Fruit fly (Drosophila melanogaster) whole organism, embryonic: Measurements from ENCODE around the gene CG13096.

Experiments used
- Awh ChIP-seq: fragments of 200-800 bp; sonication (Bioruptor generic); IDR thresholded peaks from 2 replicates; pipeline ENCODE4, ENCODE4 v1.3.6; 2022; ENCODE audit warnings: missing biosample characterization, missing genetic modification characterization
- BEAF-32 ChIP-seq: fragments of 200-800 bp; sonication (Bioruptor generic); optimal IDR thresholded peaks from 3 replicates; lab custom pipeline; 2017; ENCODE audit warnings: missing biosample characterization, missing genetic modification characterization, mild to moderate bottlenecking, moderate library complexity, missing genetic modification reagents
- Bdp1 ChIP-seq: fragments of 200-800 bp; sonication (Bioruptor generic); optimal IDR thresholded peaks from 3 replicates; lab custom pipeline; 2016; ENCODE audit warnings: missing biosample characterization, missing genetic modification characterization
- CG10565 ChIP-seq: fragments of 200-800 bp; sonication (Bioruptor generic); optimal IDR thresholded peaks from 3 replicates; lab custom pipeline; 2016; ENCODE audit warnings: missing biosample characterization, mild to moderate bottlenecking, missing genetic modification characterization
- CG10654 ChIP-seq: fragments of 200-800 bp; sonication (Bioruptor generic); optimal IDR thresholded peaks from 2 replicates; lab custom pipeline; 2016; ENCODE audit warnings: missing biosample characterization, missing genetic modification characterization
- CG14860 ChIP-seq: fragments of 200-800 bp; sonication (Bioruptor generic); IDR thresholded peaks from 3 replicates; pipeline ENCODE4 v1.3.6; 2022; ENCODE audit warnings: missing biosample characterization, missing genetic modification characterization; ENCODE audit not compliant: partially characterized antibody
- CG15696 ChIP-seq: fragments of 200-800 bp; sonication (Bioruptor generic); optimal IDR thresholded peaks from 2 replicates; lab custom pipeline; 2019; ENCODE audit warnings: missing biosample characterization, mild to moderate bottlenecking, missing genetic modification characterization, moderate library complexity
- CG17328 ChIP-seq: fragments of 200-800 bp; sonication (Bioruptor generic); IDR thresholded peaks from 2 replicates; pipeline ENCODE4 v1.3.6; 2022; ENCODE audit warnings: missing biosample characterization, missing genetic modification characterization
- CG17361 ChIP-seq: fragments of 200-800 bp; sonication (Bioruptor generic); IDR thresholded peaks from 3 replicates; pipeline ENCODE4 v1.3.6; 2022; ENCODE audit warnings: missing biosample characterization, missing genetic modification characterization
- CG17568 ChIP-seq: fragments of 200-800 bp; sonication (Bioruptor generic); optimal IDR thresholded peaks from 2 replicates; lab custom pipeline; 2018; ENCODE audit warnings: missing biosample characterization, mild to moderate bottlenecking, missing genetic modification characterization, moderate library complexity
- CG1832 ChIP-seq: fragments of 200-800 bp; sonication (Bioruptor generic); optimal IDR thresholded peaks from 2 replicates; lab custom pipeline; 2017; ENCODE audit warnings: missing biosample characterization, mild to moderate bottlenecking, missing genetic modification characterization, inconsistent platforms
- CG2129 ChIP-seq: fragments of 200-800 bp; sonication (Bioruptor generic); IDR thresholded peaks from 2 replicates; pipeline ENCODE4 v1.3.6; 2022; ENCODE audit warnings: missing biosample characterization, missing genetic modification characterization; ENCODE audit not compliant: partially characterized antibody
- CG32532 ChIP-seq: fragments of 200-800 bp; sonication (Bioruptor generic); IDR thresholded peaks from 2 replicates; pipeline ENCODE4 v1.3.6; 2022; ENCODE audit warnings: missing biosample characterization, missing genetic modification characterization
- CG34422 ChIP-seq: fragments of 200-800 bp; sonication (Bioruptor generic); IDR thresholded peaks from 3 replicates; pipeline ENCODE4 v1.3.6; 2022; ENCODE audit warnings: missing biosample characterization, missing genetic modification characterization
- CG42726 ChIP-seq: fragments of 200-800 bp; sonication (Bioruptor generic); IDR thresholded peaks from 2 replicates; pipeline ENCODE4 v1.3.6; 2022; ENCODE audit warnings: missing biosample characterization, missing genetic modification characterization; ENCODE audit not compliant: partially characterized antibody
- CG4360 ChIP-seq: fragments of 200-800 bp; sonication (Bioruptor generic); IDR thresholded peaks from 2 replicates; pipeline ENCODE4 v1.3.6; 2022; ENCODE audit warnings: missing biosample characterization, missing genetic modification characterization
- CG6791 ChIP-seq: fragments of 200-800 bp; sonication (Bioruptor generic); IDR thresholded peaks from 3 replicates; pipeline ENCODE4 v1.3.6; 2022; ENCODE audit warnings: missing biosample characterization, missing genetic modification characterization; ENCODE audit not compliant: partially characterized antibody
- CG8281 ChIP-seq: fragments of 200-800 bp; sonication (Bioruptor generic); optimal IDR thresholded peaks from 2 replicates; lab custom pipeline; 2018; ENCODE audit warnings: missing biosample characterization, mild to moderate bottlenecking, missing genetic modification characterization, moderate library complexity
- CG8944 ChIP-seq: fragments of 200-800 bp; sonication (Bioruptor generic); optimal IDR thresholded peaks from 3 replicates; lab custom pipeline; 2016; ENCODE audit warnings: missing biosample characterization, missing genetic modification characterization
- CkIIα-i1 ChIP-seq: fragments of 200-800 bp; sonication (Bioruptor generic); IDR thresholded peaks from 2 replicates; pipeline ENCODE4 v1.3.6; 2022; ENCODE audit warnings: missing biosample characterization, missing genetic modification characterization
- Deaf1 ChIP-seq: fragments of 200-800 bp; optimal IDR thresholded peaks from 3 replicates; lab custom pipeline; 2019; ENCODE audit warnings: missing biosample characterization, mild to moderate bottlenecking, missing genetic modification characterization, moderate library complexity
- Ets97D ChIP-seq: fragments of 200-800 bp; sonication (Bioruptor generic); optimal IDR thresholded peaks from 3 replicates; lab custom pipeline; 2016; ENCODE audit warnings: missing biosample characterization, missing genetic modification characterization
- Max ChIP-seq: fragments of 200-800 bp; sonication (Bioruptor generic); optimal IDR thresholded peaks from 2 replicates; lab custom pipeline; 2016; ENCODE audit warnings: missing biosample characterization, mild to moderate bottlenecking, missing genetic modification characterization
- Nf-YB ChIP-seq: fragments of 200-800 bp; sonication (Bioruptor generic); optimal IDR thresholded peaks from 3 replicates; lab custom pipeline; 2019; ENCODE audit warnings: missing biosample characterization, mild to moderate bottlenecking, missing genetic modification characterization, moderate library complexity
- Poxn ChIP-seq: fragments of 200-800 bp; sonication (Bioruptor generic); IDR thresholded peaks from 2 replicates; pipeline ENCODE4 v1.3.6; 2022; ENCODE audit warnings: missing biosample characterization, missing genetic modification characterization
- Rfx ChIP-seq: fragments of 200-800 bp; sonication (Bioruptor generic); IDR thresholded peaks from 2 replicates; pipeline ENCODE4 v1.3.6; 2022; ENCODE audit warnings: missing biosample characterization, missing genetic modification characterization
- Trl ChIP-seq, 3 experiments: fragments of >200 bp in 2 of 3; fragments of 200-800 bp in 1 of 3; sonication (Bioruptor generic) in 1 of 3; optimal IDR thresholded peaks; 2 replicates in 1 of 3; 3 replicates in 2 of 3; lab custom pipeline; 2016 to 2017; ENCODE audit warnings: missing biosample characterization in 1 of 3, missing genetic modification characterization in 1 of 3
- Xbp1 ChIP-seq: fragments of 200-800 bp; sonication (Bioruptor generic); optimal IDR thresholded peaks from 3 replicates; lab custom pipeline; 2016; ENCODE audit warnings: missing biosample characterization, mild to moderate bottlenecking, missing genetic modification characterization
- chm ChIP-seq: fragments of 200-800 bp; sonication (Bioruptor generic); IDR thresholded peaks from 2 replicates; pipeline ENCODE4 v1.3.6; 2022; ENCODE audit warnings: missing biosample characterization, missing genetic modification characterization
- cwo ChIP-seq: fragments of 200-800 bp; sonication (Bioruptor generic); optimal IDR thresholded peaks from 3 replicates; lab custom pipeline; 2017; ENCODE audit warnings: missing biosample characterization, missing genetic modification characterization, mild to moderate bottlenecking, moderate library complexity, missing genetic modification reagents
- dmrt99B ChIP-seq: fragments of 200-800 bp; sonication (Bioruptor generic); optimal IDR thresholded peaks from 2 replicates; lab custom pipeline; 2018; ENCODE audit warnings: missing biosample characterization, mild to moderate bottlenecking, missing genetic modification characterization, moderate library complexity
- dpn ChIP-seq, 2 experiments: fragments of 200-800 bp; sonication (Bioruptor generic); optimal IDR thresholded peaks; 3 replicates each; lab custom pipeline; 2016; ENCODE audit warnings: missing biosample characterization in 2 of 2, missing genetic modification characterization in 2 of 2
- emc ChIP-seq: fragments of 200-800 bp; sonication (Bioruptor generic); optimal IDR thresholded peaks from 2 replicates; lab custom pipeline; 2016; ENCODE audit warnings: missing biosample characterization, missing genetic modification characterization
- grn ChIP-seq: fragments of 200-800 bp; sonication (Bioruptor generic); optimal IDR thresholded peaks from 3 replicates; lab custom pipeline; 2017; ENCODE audit warnings: missing biosample characterization, missing genetic modification characterization
- jumu ChIP-seq: fragments of 200-800 bp; sonication (Bioruptor generic); optimal IDR thresholded peaks from 3 replicates; lab custom pipeline; 2016; ENCODE audit warnings: missing biosample characterization, missing genetic modification characterization
- kni ChIP-seq: fragments of 200-800 bp; sonication (Bioruptor generic); optimal IDR thresholded peaks from 3 replicates; lab custom pipeline; 2017; ENCODE audit warnings: mild to moderate bottlenecking, missing biosample characterization, missing genetic modification reagents, missing genetic modification characterization
- lov ChIP-seq, 2 experiments: fragments of 200-800 bp in 1 of 2; fragments of >200 bp in 1 of 2; sonication (Bioruptor generic) in 1 of 2; IDR thresholded peaks in 1 of 2; optimal IDR thresholded peaks in 1 of 2; 2 replicates in 1 of 2; 3 replicates in 1 of 2; pipeline versions ENCODE4 v1.3.6 to Lab custom; 2017 to 2022; ENCODE audit warnings: missing biosample characterization in 1 of 2, missing genetic modification characterization in 1 of 2
- mld ChIP-seq: fragments of 200-800 bp; sonication (Bioruptor generic); IDR thresholded peaks from 3 replicates; pipeline ENCODE4 v1.3.6; 2022; ENCODE audit warnings: missing biosample characterization, missing genetic modification characterization; ENCODE audit not compliant: partially characterized antibody
- pan ChIP-seq, 4 experiments: fragments of >200 bp in 3 of 4; fragments of 200-800 bp in 1 of 4; sonication (Bioruptor generic) in 1 of 4; optimal IDR thresholded peaks in 3 of 4; IDR thresholded peaks in 1 of 4; 2 replicates each; pipeline versions ENCODE4 v1.3.6 to Lab custom; 2017 to 2022; ENCODE audit warnings: missing biosample characterization in 2 of 4, missing genetic modification characterization in 2 of 4, mixed read lengths in 1 of 4
- prd ChIP-seq, 3 experiments: fragments of >200 bp in 2 of 3; fragments of 200-800 bp in 1 of 3; sonication (Bioruptor generic) in 1 of 3; optimal IDR thresholded peaks in 2 of 3; IDR thresholded peaks in 1 of 3; 2 replicates in 2 of 3; 3 replicates in 1 of 3; pipeline versions ENCODE4 v1.3.6 to Lab custom; 2017 to 2022; ENCODE audit warnings: missing biosample characterization in 1 of 3, missing genetic modification characterization in 1 of 3
- repo ChIP-seq: fragments of 200-800 bp; sonication (Bioruptor generic); optimal IDR thresholded peaks from 2 replicates; lab custom pipeline; 2016; ENCODE audit warnings: missing biosample characterization, missing genetic modification characterization
- schlank ChIP-seq: fragments of 200-800 bp; sonication (Bioruptor generic); optimal IDR thresholded peaks from 2 replicates; lab custom pipeline; 2018; ENCODE audit warnings: missing biosample characterization, mild to moderate bottlenecking, missing genetic modification characterization
- slbo ChIP-seq: fragments of 200-800 bp; sonication (Bioruptor generic); IDR thresholded peaks from 2 replicates; pipeline ENCODE4 v1.3.6; 2022; ENCODE audit warnings: missing biosample characterization, missing genetic modification characterization
- sqz ChIP-seq: fragments of 200-800 bp; sonication (Bioruptor generic); optimal IDR thresholded peaks from 3 replicates; lab custom pipeline; 2018; ENCODE audit warnings: missing biosample characterization, mild to moderate bottlenecking, missing genetic modification characterization
- tll ChIP-seq, 2 experiments: fragments of 200-800 bp in 1 of 2; fragments of >200 bp in 1 of 2; sonication (Bioruptor generic) in 1 of 2; optimal IDR thresholded peaks; 2 replicates each; lab custom pipeline; 2017 to 2019; ENCODE audit warnings: missing biosample characterization in 2 of 2, missing genetic modification characterization in 2 of 2, mild to moderate bottlenecking in 1 of 2, moderate library complexity in 1 of 2
- unpg ChIP-seq: fragments of 200-800 bp; sonication (Bioruptor generic); optimal IDR thresholded peaks from 3 replicates; lab custom pipeline; 2018; ENCODE audit warnings: missing biosample characterization, mild to moderate bottlenecking, missing genetic modification characterization, moderate library complexity
- wor ChIP-seq: fragments of 200-800 bp; sonication (Bioruptor generic); IDR thresholded peaks from 2 replicates; pipeline ENCODE4 v1.3.6; 2022; ENCODE audit warnings: missing biosample characterization, missing genetic modification characterization
- yki ChIP-seq: fragments of >200 bp; optimal IDR thresholded peaks from 3 replicates; lab custom pipeline; 2018
- zen ChIP-seq: fragments of 200-800 bp; sonication (Bioruptor generic); optimal IDR thresholded peaks from 3 replicates; lab custom pipeline; 2018; ENCODE audit warnings: missing biosample characterization, mild to moderate bottlenecking, missing genetic modification characterization, moderate library complexity
- zf30C ChIP-seq: fragments of 200-800 bp; sonication (Bioruptor generic); optimal IDR thresholded peaks from 3 replicates; lab custom pipeline; 2018; ENCODE audit warnings: missing biosample characterization, mild to moderate bottlenecking, missing genetic modification characterization

The CG13096 gene

DNA sequence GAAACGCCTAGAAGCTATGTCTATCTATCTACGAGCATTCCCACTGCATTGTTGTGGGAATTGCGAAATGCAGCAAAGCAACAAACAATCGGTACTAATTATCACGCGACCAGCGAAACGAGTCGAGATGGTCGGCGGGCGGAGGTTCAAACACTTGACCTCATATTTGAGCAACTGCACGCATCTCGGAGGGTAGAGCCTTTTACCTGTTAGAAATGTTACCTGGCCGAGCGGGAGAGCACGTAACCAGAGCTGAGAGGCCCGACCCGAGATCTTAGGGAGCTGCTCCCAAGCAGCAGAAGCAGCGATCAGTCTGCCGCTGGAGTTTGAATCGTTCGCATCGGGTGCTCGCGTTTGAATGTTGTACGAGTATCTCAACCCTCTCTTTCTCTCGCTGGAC lies 33.3 kb downstream of the CG13096 start (continued):
- TF ChIP-seq sqz (GFP tag; lab: Kevin White, UChicago) (no peak), CG14860 (no peak; the same call in 2 of the 3 replicates), Xbp1 (no peak), CG17328 (0 out of 2 replicates have a peak, but pooled peaks have one; percentile 12), grn (GFP tag; lab: Kevin White, UChicago) (no peak), CG10654 (GFP tag; lab: Kevin White, UChicago) (no peak), CG17568 (GFP tag; lab: Kevin White, UChicago) (no peak), Awh (peak; percentile 19; the same call in 1 of the 2 replicates), tll (GFP tag; optimal IDR thresholded peaks at IDR 0.05; lab: Kevin White, UChicago) (peak in 1 of 2 experiments; percentile 32), dpn (GFP tag; optimal IDR thresholded peaks at IDR 0.05; lab: Kevin White, UChicago) (no peak), BEAF-32 (peak; percentile 14), CG8281 (tag; lab: Kevin White, UChicago) (no peak), CG15696 (tag; lab: Kevin White, UChicago) (no peak), Max (GFP tag; lab: Kevin White, UChicago) (no peak), CG1832 (peak; percentile 1), Rfx (peak; percentile 27; the same call in 1 of the 2 replicates), chm (peak; percentile 46), mld (0 out of 3 replicates have a peak, but pooled peaks have one; percentile 45), zen (tag; lab: Kevin White, UChicago) (peak; percentile 42), Trl (optimal IDR thresholded peaks at IDR 0.05; lab: Kevin White, UChicago) (peak; percentile 43 to 69), Trl (GFP tag; optimal IDR thresholded peaks at IDR 0.05; lab: Kevin White, UChicago) (no peak), CG17361 (GFP tag; lab: Robert Waterston, UW) (no peak), CG4360 (0 out of 2 replicates have a peak, but pooled peaks have one; percentile 15), kni (GFP tag; lab: Kevin White, UChicago) (peak; percentile 75), cwo (peak; percentile 51), CG10565 (no peak), prd (optimal IDR thresholded peaks at IDR 0.05; lab: Kevin White, UChicago) (no peak), prd (GFP tag; IDR thresholded peaks at IDR 0.05; lab: Robert Waterston, UW) (no peak), emc (no peak), Deaf1 (tag; lab: Kevin White, UChicago) (peak; percentile 24), zf30C (no peak), dmrt99B (tag; lab: Kevin White, UChicago) (no peak), lov (optimal IDR thresholded peaks at IDR 0.05; lab: Kevin White, UChicago) (no peak), lov (GFP tag; IDR thresholded peaks at IDR 0.05; lab: Robert Waterston, UW) (no peak), slbo (GFP tag; lab: Robert Waterston, UW) (no peak), CG32532 (GFP tag; lab: Robert Waterston, UW) (peak; percentile 21; the same call in 1 of the 2 replicates)

DNA sequence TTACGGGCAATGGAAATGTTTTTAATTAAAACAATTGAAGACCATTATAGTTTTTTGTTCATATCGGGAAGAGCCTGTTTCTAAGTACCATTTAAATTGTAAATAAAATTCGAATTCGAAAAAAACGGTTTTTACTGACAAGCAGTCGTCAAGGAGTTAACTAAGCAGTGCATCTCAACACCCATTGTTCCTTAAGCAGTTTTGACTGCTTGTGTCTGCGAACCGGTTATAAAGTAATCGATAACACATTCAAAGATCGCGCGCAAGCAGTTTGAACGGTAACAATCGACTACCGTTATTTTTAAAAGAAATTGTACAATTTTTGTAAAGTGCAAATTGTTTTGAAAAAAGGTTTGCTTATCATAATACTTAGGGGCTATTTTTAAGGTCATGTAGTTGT lies 33.7 kb downstream of the CG13096 start:
- no peak for TF ChIP-seq pan (optimal IDR thresholded peaks at IDR 0.05; lab: Kevin White, UChicago)
- TF ChIP-seq pan (GFP tag; optimal IDR thresholded peaks at IDR 0.05 in 1 of 2, IDR thresholded peaks at IDR 0.05 in 1 of 2): no peak
- no peak for TF ChIP-seq Poxn (GFP tag; lab: Robert Waterston, UW)
- no peak for TF ChIP-seq unpg (GFP tag; lab: Kevin White, UChicago)
- TF ChIP-seq jumu (GFP tag; lab: Kevin White, UChicago): no peak
- no peak for TF ChIP-seq Nf-YB (GFP tag; lab: Kevin White, UChicago)
- TF ChIP-seq Ets97D (GFP tag; lab: Kevin White, UChicago): peak; percentile 61
- no peak for TF ChIP-seq schlank (tag; lab: Kevin White, UChicago)
- TF ChIP-seq CG2129 (GFP tag; lab: Robert Waterston, UW): no peak
- TF ChIP-seq CG34422 (GFP tag; lab: Robert Waterston, UW): no peak
- TF ChIP-seq CkIIα-i1 (GFP tag; lab: Robert Waterston, UW): no peak
- no peak for TF ChIP-seq repo (GFP tag; lab: Kevin White, UChicago)
- TF ChIP-seq CG42726: peak; percentile 70; the same call in 1 of the 2 replicates
- TF ChIP-seq yki (lab: Kevin White, UChicago): no peak
- TF ChIP-seq CG6791 (GFP tag; lab: Robert Waterston, UW): peak; percentile 58
- no peak for TF ChIP-seq wor (GFP tag; lab: Robert Waterston, UW)
- no peak for TF ChIP-seq CG8944 (GFP tag; lab: Kevin White, UChicago)
- peak; percentile 91 for TF ChIP-seq Bdp1 (GFP tag; lab: Kevin White, UChicago)
